Worm (Caenorhabditis elegans): ENCODE measurements around the gene nhr-107.

The nhr-107 gene

ce11 chrV:6982813-6983212 lies 14.1 kb downstream of the nhr-107 start, which contains the start of gene nhr-161:
Gene nhr-161, minus strand, starts transcription at chrV:6982913.
- no peak for TF ChIP-seq ztf-29 (GFP tag; IDR thresholded peaks at IDR 0.05)
- TF ChIP-seq ztf-23 (GFP tag; IDR thresholded peaks at IDR 0.05): no peak
- no peak for TF ChIP-seq ref-1 (GFP tag; conservative IDR thresholded peaks at IDR 0.05)
- no peak for TF ChIP-seq T22C8.4 (GFP tag; IDR thresholded peaks at IDR 0.05)
- TF ChIP-seq klf-2 (GFP tag; conservative IDR thresholded peaks at IDR 0.05): no peak
- no peak for TF ChIP-seq tab-1 (GFP tag; IDR thresholded peaks at IDR 0.05)
- no peak for TF ChIP-seq flt-1 (GFP tag; IDR thresholded peaks at IDR 0.05)
- TF ChIP-seq cog-1 (tag; optimal IDR thresholded peaks at IDR 0.05): no peak
- no peak for TF ChIP-seq med-1 (GFP tag; optimal IDR thresholded peaks at IDR 0.05; ENCODE audit: insufficient read depth)

- no peak for TF ChIP-seq T22C8.4 (GFP tag; IDR thresholded peaks at IDR 0.05)
- TF ChIP-seq klf-2 (GFP tag; conservative IDR thresholded peaks at IDR 0.05): no peak
- TF ChIP-seq tab-1 (GFP tag; IDR thresholded peaks at IDR 0.05): no peak
- no peak for TF ChIP-seq flt-1 (GFP tag; IDR thresholded peaks at IDR 0.05)
- no peak for TF ChIP-seq ref-1 (GFP tag; conservative IDR thresholded peaks at IDR 0.05)
- no peak for TF ChIP-seq cog-1 (tag; optimal IDR thresholded peaks at IDR 0.05)
Observed at ce11 chrV:6979019-6979418, 17.9 kb downstream of the nhr-107 start, which contains the start of gene sre-12. Gene sre-12, minus strand, starts transcription at chrV:6979119.

DNA sequence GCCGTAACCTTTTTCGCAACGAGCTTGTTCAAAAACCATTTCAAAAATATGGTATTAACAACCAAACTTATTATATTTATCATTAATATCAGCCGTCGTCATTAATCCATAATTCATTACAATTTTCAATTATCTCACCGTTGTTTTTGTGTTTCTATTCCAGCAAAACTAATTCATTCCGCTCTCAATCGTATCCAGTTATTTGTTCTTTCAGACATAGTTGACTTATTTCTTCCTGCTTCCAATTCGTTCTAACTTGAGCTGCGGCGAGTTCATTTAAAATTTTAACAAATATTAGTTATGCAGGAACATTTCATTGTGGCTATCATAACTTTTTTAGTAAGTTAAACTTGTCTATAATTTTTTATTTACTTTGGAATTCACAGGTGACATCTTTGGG lies 20.8 kb downstream of the nhr-107 start, which contains the start of gene srx-16:
TSS of gene srx-16 (plus strand) at position 301 of the 400 bp plus-strand sequence.
- TF ChIP-seq med-1 (GFP tag; optimal IDR thresholded peaks at IDR 0.05; ENCODE audit: insufficient read depth) (no peak), flt-1 (GFP tag; IDR thresholded peaks at IDR 0.05) (no peak), klf-2 (GFP tag; conservative IDR thresholded peaks at IDR 0.05) (no peak), ztf-23 (GFP tag; IDR thresholded peaks at IDR 0.05) (no peak), tab-1 (GFP tag; IDR thresholded peaks at IDR 0.05) (no peak), T22C8.4 (GFP tag; IDR thresholded peaks at IDR 0.05) (no peak), ztf-29 (GFP tag; IDR thresholded peaks at IDR 0.05) (no peak), cog-1 (tag; optimal IDR thresholded peaks at IDR 0.05) (no peak), ref-1 (GFP tag; conservative IDR thresholded peaks at IDR 0.05) (no peak)

ce11 chrV:6971567-6971966 lies 25.3 kb downstream of the nhr-107 start, which contains the start of gene srx-59:
Gene srx-59, plus strand, starts transcription at chrV:6971867.
- no peak for TF ChIP-seq flt-1 (GFP tag; IDR thresholded peaks at IDR 0.05)
- TF ChIP-seq ref-1 (GFP tag; conservative IDR thresholded peaks at IDR 0.05): no peak
- no peak for TF ChIP-seq ztf-23 (GFP tag; IDR thresholded peaks at IDR 0.05)
- no peak for TF ChIP-seq med-1 (GFP tag; optimal IDR thresholded peaks at IDR 0.05; ENCODE audit: insufficient read depth)
- TF ChIP-seq tab-1 (GFP tag; IDR thresholded peaks at IDR 0.05): no peak
- TF ChIP-seq T22C8.4 (GFP tag; IDR thresholded peaks at IDR 0.05): no peak
- TF ChIP-seq klf-2 (GFP tag; conservative IDR thresholded peaks at IDR 0.05): no peak
- no peak for TF ChIP-seq cog-1 (tag; optimal IDR thresholded peaks at IDR 0.05)

DNA sequence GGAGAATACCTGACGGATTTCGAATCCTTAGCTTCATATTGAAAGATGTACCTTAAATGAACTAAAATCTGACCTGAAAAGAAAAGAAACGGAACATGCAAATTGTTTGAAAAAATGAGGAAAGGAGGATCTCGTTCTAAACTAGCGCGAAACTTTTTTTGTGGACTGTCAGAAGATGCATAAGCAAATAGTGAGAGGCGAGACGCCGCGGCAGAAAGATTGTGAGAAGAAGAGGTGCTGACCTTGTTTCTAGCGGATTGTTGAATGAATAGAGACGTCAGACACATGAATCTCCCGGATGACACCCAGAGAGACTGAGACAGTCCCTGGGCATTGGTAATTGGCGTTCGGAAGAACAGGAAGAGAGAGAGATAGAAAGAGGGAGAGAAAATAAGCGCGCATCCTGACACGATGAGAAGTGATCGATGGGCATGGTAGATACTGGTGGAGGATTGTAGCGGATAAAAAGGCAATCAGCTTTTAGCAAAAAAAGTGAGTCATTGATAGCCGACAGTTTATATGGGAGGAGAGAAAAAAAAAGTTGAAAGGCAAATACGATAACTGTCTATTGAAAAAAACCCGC lies 26.9 kb downstream of the nhr-107 start, which contains the start of gene ptr-15:
TSS of gene ptr-15 (minus strand) at position 51 of the 583 bp plus-strand sequence.
- TF ChIP-seq med-1 (GFP tag; optimal IDR thresholded peaks at IDR 0.05; ENCODE audit: insufficient read depth) (no peak), ztf-23 (GFP tag; IDR thresholded peaks at IDR 0.05) (no peak), T22C8.4 (GFP tag; IDR thresholded peaks at IDR 0.05) (no peak), flt-1 (GFP tag; IDR thresholded peaks at IDR 0.05) (no peak), ref-1 (GFP tag; conservative IDR thresholded peaks at IDR 0.05) (no peak), tab-1 (GFP tag; IDR thresholded peaks at IDR 0.05) (no peak), cog-1 (tag; optimal IDR thresholded peaks at IDR 0.05) (no peak), klf-2 (GFP tag; conservative IDR thresholded peaks at IDR 0.05) (no peak), ztf-29 (GFP tag; IDR thresholded peaks at IDR 0.05) (no peak)

DNA sequence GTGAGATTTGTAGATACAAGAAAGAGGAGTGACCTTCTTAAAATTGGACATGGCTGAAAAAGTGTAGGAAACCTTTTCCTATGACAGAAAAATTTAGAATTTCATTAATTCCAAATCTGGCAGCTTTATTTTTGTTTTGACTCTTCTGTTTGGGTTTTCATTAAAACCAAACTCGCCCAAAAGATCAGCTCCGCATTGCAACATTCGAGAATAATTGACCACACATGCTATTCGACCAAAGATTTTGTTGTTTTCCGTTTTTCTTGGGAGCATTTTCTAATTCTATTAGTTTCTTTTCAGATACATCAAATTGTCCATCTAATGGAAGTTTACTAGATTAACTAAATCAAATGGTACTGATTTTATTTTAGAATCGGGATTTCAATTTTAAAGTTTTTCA lies 40.7 kb downstream of the nhr-107 start, which contains the start of gene mec-1:
TSS of gene mec-1 (plus strand) at position 301 of the 400 bp plus-strand sequence.
- TF ChIP-seq klf-2 (GFP tag; conservative IDR thresholded peaks at IDR 0.05): no peak
- TF ChIP-seq ztf-29 (GFP tag; IDR thresholded peaks at IDR 0.05): no peak
- no peak for TF ChIP-seq tab-1 (GFP tag; IDR thresholded peaks at IDR 0.05)
- TF ChIP-seq flt-1 (GFP tag; IDR thresholded peaks at IDR 0.05): no peak
- TF ChIP-seq ztf-23 (GFP tag; IDR thresholded peaks at IDR 0.05): no peak
- TF ChIP-seq med-1 (GFP tag; optimal IDR thresholded peaks at IDR 0.05; ENCODE audit: insufficient read depth): no peak
- no peak for TF ChIP-seq cog-1 (tag; optimal IDR thresholded peaks at IDR 0.05)
- no peak for TF ChIP-seq ref-1 (GFP tag; conservative IDR thresholded peaks at IDR 0.05)

- TF ChIP-seq klf-2 (GFP tag; conservative IDR thresholded peaks at IDR 0.05): no peak
- TF ChIP-seq flt-1 (GFP tag; IDR thresholded peaks at IDR 0.05): no peak
Observed at ce11 chrV:6953797-6954196, 43.1 kb downstream of the nhr-107 start, which contains the start of gene srg-31. Gene srg-31, minus strand, starts transcription at chrV:6953897.

DNA sequence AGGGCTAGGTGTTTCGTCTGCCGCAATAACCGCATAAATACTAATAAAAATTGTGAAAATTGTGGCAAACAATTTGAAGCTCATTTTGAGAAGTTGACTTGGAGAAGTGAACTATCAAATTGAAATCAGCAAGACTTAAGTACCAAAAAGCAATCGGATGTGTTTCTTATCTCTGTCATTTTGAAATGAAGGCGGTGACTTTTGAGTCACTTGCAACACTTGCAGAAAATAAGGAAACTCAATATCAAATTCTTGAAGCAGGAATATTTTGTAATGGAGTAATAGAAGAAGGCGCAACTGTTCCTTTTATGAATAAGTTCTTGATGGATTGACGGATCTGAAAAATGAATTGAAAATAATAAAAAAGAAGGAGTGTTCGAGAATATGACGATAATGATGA lies 45.6 kb downstream of the nhr-107 start, which contains the start of gene T07H8.11:
TSS of gene T07H8.11 (minus strand) at position 101 of the 400 bp plus-strand sequence.
- TF ChIP-seq klf-2 (GFP tag; conservative IDR thresholded peaks at IDR 0.05) (no peak), ztf-23 (GFP tag; IDR thresholded peaks at IDR 0.05) (no peak), ref-1 (GFP tag; conservative IDR thresholded peaks at IDR 0.05) (no peak), ztf-29 (GFP tag; IDR thresholded peaks at IDR 0.05) (no peak), T22C8.4 (GFP tag; IDR thresholded peaks at IDR 0.05) (no peak), tab-1 (GFP tag; IDR thresholded peaks at IDR 0.05) (no peak), cog-1 (tag; optimal IDR thresholded peaks at IDR 0.05) (no peak), med-1 (GFP tag; optimal IDR thresholded peaks at IDR 0.05; ENCODE audit: insufficient read depth) (no peak), flt-1 (GFP tag; IDR thresholded peaks at IDR 0.05) (no peak)

DNA sequence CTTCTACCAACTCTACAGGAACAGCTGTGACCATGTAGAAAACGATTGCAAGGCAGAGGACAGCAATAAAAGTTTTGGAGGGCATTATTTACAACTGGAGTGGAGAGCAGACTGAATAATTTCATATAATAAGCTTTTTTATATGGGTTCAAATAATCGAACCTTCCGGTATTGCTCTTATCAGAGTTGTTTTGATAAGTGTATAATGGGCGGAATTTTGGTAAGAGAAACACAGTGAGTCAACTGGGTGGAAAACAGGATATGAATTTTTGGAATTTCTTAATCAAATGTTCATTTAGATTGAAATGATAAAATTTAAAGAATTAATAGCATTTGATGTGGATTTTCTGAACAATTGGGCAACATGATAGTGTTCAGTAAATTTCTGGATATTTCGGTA lies 47.1 kb downstream of the nhr-107 start, which contains the start of gene Y57E12B.11:
TSS of gene Y57E12B.11 (minus strand) at position 101 of the 400 bp plus-strand sequence.
- TF ChIP-seq ztf-29 (GFP tag; IDR thresholded peaks at IDR 0.05) (no peak), T22C8.4 (GFP tag; IDR thresholded peaks at IDR 0.05) (no peak), klf-2 (GFP tag; conservative IDR thresholded peaks at IDR 0.05) (no peak), cog-1 (tag; optimal IDR thresholded peaks at IDR 0.05) (no peak), ref-1 (GFP tag; conservative IDR thresholded peaks at IDR 0.05) (no peak), ztf-23 (GFP tag; IDR thresholded peaks at IDR 0.05) (no peak), tab-1 (GFP tag; IDR thresholded peaks at IDR 0.05) (no peak), med-1 (GFP tag; optimal IDR thresholded peaks at IDR 0.05; ENCODE audit: insufficient read depth) (no peak), flt-1 (GFP tag; IDR thresholded peaks at IDR 0.05) (no peak)
